Worm (Caenorhabditis elegans) whole organism, midembryonic: ENCODE results near the gene fut-8.
A peak's percentile ranks its signal among the peaks of the same experiment; 100 is the strongest.

ENCODE experiments used
- T22C8.4 ChIP-seq: fragments of 200-800 bp; sonication (Bioruptor generic); IDR thresholded peaks from 2 replicates; pipeline ENCODE4 v1.3.6; 2022; ENCODE audit warnings: missing genetic modification characterization, missing compliant biosample characterization
- cog-1 ChIP-seq: sonication (generic microtip); optimal IDR thresholded peaks from 2 replicates; lab custom pipeline; 2016; ENCODE audit warnings: missing genetic modification characterization, missing compliant biosample characterization
- flt-1 ChIP-seq: fragments of 200-800 bp; sonication (Bioruptor generic); IDR thresholded peaks from 2 replicates; pipeline ENCODE4 v1.3.6; 2022; ENCODE audit warnings: missing genetic modification characterization, missing compliant biosample characterization
- klf-2 ChIP-seq: fragments of 200-800 bp; sonication (Bioruptor generic); conservative IDR thresholded peaks from 2 replicates; pipeline ENCODE4 v1.3.6; 2022; ENCODE audit warnings: missing genetic modification reagents, missing genetic modification characterization, missing compliant biosample characterization
- med-1 ChIP-seq: sonication (generic microtip); optimal IDR thresholded peaks from 2 replicates; lab custom pipeline; 2017; ENCODE audit warnings: missing genetic modification characterization, mild to moderate bottlenecking, missing compliant biosample characterization, antibody characterized with exemption, missing genetic modification reagents; ENCODE audit not compliant: insufficient read depth
- ref-1 ChIP-seq: fragments of 200-800 bp; sonication (Bioruptor generic); conservative IDR thresholded peaks from 2 replicates; pipeline ENCODE4 v1.3.6; 2022; ENCODE audit warnings: missing genetic modification reagents, missing genetic modification characterization, missing compliant biosample characterization
- tab-1 ChIP-seq: fragments of 200-800 bp; sonication (Bioruptor generic); IDR thresholded peaks from 2 replicates; pipeline ENCODE4 v1.3.6; 2022; ENCODE audit warnings: missing genetic modification characterization, missing compliant biosample characterization
- ztf-23 ChIP-seq: fragments of 200-800 bp; sonication (Bioruptor generic); IDR thresholded peaks from 2 replicates; pipeline ENCODE4 v1.3.6; 2022; ENCODE audit warnings: missing genetic modification reagents, missing genetic modification characterization, missing compliant biosample characterization
- ztf-29 ChIP-seq: fragments of 200-800 bp; sonication (Bioruptor generic); IDR thresholded peaks from 2 replicates; pipeline ENCODE4 v1.3.6; 2022; ENCODE audit warnings: missing genetic modification reagents, missing genetic modification characterization, missing compliant biosample characterization

DNA sequence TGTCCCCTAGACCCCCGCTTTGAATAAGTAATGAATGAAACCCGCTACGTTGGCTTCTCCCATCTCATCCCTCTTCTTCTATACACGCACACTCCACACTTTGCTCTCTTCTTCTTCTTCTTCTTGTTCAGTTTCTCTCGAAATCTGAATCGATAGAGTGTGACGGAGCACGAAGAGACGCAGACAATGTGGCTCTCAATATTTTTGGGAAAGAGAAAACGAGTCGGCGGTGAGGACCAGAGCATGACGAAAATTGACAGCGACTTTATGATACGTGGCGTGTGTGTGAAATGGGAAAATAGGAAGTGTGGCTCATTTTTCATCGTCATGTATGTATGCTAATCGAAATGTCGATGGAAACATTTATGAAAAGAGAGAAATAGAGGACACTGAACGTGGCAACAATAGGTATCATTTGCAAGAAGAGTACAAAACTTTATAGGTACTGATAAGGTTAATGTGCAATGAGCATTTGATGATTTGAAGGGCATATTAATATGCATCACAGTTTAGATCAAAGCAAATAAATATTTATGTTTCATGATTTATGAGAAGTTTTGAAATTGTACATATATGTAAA lies 1.3 kb upstream of the fut-8 start:
- TF ChIP-seq ref-1 (GFP tag; lab: Robert Waterston, UW) (no peak), ztf-23 (GFP tag; lab: Robert Waterston, UW) (no peak), flt-1 (GFP tag; lab: Robert Waterston, UW) (no peak), klf-2 (GFP tag; lab: Robert Waterston, UW) (no peak), cog-1 (tag; lab: Kevin White, UChicago) (peak; percentile 60), tab-1 (GFP tag; lab: Robert Waterston, UW) (no peak), ztf-29 (no peak), med-1 (no peak), T22C8.4 (GFP tag; lab: Robert Waterston, UW) (no peak)
